Worm (Caenorhabditis elegans) whole organism, L4/young adult: ENCODE measurements around the gene Y39A3B.7.

ENCODE experiments used
- dao-5 ChIP-seq: sonication (generic microtip); optimal IDR thresholded peaks from 2 replicates; lab custom pipeline; 2016; ENCODE audit warnings: missing genotype, missing genetic modification characterization, moderate library complexity, missing compliant biosample characterization
- him-1 ChIP-seq: sonication (generic microtip); optimal IDR thresholded peaks from 2 replicates; lab custom pipeline; 2016; ENCODE audit warnings: missing genotype, missing genetic modification reagents, missing genetic modification characterization, missing compliant biosample characterization

DNA sequence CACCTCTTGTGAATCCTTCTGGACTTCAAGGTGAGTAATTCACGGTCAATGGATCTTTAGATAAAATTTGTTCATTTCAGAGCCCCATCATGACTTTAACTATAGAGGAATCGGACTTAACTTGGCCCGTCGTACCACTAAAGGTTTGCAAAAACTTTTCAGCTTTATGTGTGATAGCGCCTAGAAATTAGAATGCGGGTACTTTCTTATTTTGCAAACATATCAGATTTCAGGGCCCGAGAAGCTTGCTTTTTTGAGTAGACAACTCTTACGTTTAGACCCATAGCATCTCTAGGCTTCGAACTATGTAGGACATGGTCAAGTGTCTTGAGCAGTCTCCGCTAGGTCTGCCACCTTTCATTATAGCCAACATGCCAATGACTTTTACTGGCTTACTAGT, 7.3 kb downstream of the Y39A3B.7 start:
- TF ChIP-seq him-1 (tag; lab: Kevin White, UChicago), result no peak
- TF ChIP-seq dao-5 (tag; lab: Kevin White, UChicago), result no peak
